Worm (Caenorhabditis elegans) whole organism, L3 larva: Measurements from ENCODE around the gene ugt-14.

Source experiments
- jun-1 ChIP-seq: fragments of 150-350 bp; optimal IDR thresholded peaks from 2 replicates; lab custom pipeline; 2014; ENCODE audit warnings: missing biosample characterization, missing genetic modification reagents, missing genetic modification characterization
- ztf-4 ChIP-seq: fragments of 150-350 bp; optimal IDR thresholded peaks from 2 replicates; lab custom pipeline; 2014; ENCODE audit warnings: missing biosample characterization, missing genetic modification characterization

DNA sequence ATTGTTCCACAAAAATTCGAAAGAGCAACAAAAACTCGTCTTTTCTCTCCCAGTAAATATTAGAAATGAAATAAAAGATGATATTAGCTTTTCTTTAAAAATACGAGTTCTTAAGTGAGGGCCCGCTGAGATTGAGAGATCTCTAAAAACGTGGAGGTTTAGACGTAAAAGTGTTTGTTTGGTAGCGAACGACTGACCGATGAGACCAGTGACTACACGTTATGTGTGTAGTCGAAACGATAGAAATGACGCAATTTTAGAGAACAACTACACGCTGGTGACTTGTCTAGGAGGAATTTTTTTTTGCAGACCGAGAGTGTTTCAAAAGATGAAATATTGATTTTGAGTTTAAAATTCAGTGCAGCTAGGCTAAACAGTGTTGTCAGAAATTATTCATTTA is 43.3 kb upstream of the ugt-14 start, which contains the start of gene C37H5.13:
- TF ChIP-seq ztf-4 (tag; lab: Kevin White, UChicago) (no peak), jun-1 (no peak)
